Worm (Caenorhabditis elegans) whole organism, L1 larva: ENCODE measurements around the gene tsp-5.
A peak's percentile ranks its signal among the peaks of the same experiment; 100 is the strongest.

Experiments used
- C04F5.9 ChIP-seq: sonication (generic microtip); optimal IDR thresholded peaks from 2 replicates; lab custom pipeline; 2016; ENCODE audit warnings: missing genetic modification characterization, missing compliant biosample characterization
- aly-2 ChIP-seq: fragments of 150-350 bp; optimal IDR thresholded peaks from 2 replicates; lab custom pipeline; 2014; ENCODE audit warnings: missing biosample characterization, missing genetic modification characterization
- elt-2 ChIP-seq: sonication (generic microtip); optimal IDR thresholded peaks from 2 replicates; lab custom pipeline; 2016; ENCODE audit warnings: missing genetic modification characterization, mild to moderate bottlenecking, inconsistent platforms, missing compliant biosample characterization, missing genetic modification reagents
- elt-3 ChIP-seq, 6 experiments: fragments of 150-350 bp in 1 of 6; sonication (generic microtip); optimal IDR thresholded peaks; 2 replicates each; lab custom pipeline; 2017 to 2018; ENCODE audit warnings: missing biosample characterization in 6 of 6, missing genetic modification characterization in 6 of 6, inconsistent platforms in 1 of 6
- lin-13 ChIP-seq: fragments of 150-350 bp; optimal IDR thresholded peaks from 2 replicates; lab custom pipeline; 2014; ENCODE audit warnings: missing biosample characterization, missing genetic modification reagents, missing genetic modification characterization
- nhr-28 ChIP-seq: fragments of 150-350 bp; optimal IDR thresholded peaks from 2 replicates; lab custom pipeline; 2014; ENCODE audit warnings: missing biosample characterization, missing genetic modification characterization
- nhr-47 ChIP-seq: sonication (generic microtip); optimal IDR thresholded peaks from 2 replicates; lab custom pipeline; 2016; ENCODE audit warnings: mild to moderate bottlenecking, missing genetic modification characterization, moderate library complexity, missing compliant biosample characterization
- sup-37 ChIP-seq: fragments of 200-800 bp; sonication (Bioruptor generic); optimal IDR thresholded peaks from 2 replicates; lab custom pipeline; 2018; ENCODE audit warnings: mild to moderate bottlenecking, missing genetic modification characterization, missing compliant biosample characterization
- unc-30 ChIP-seq: sonication (generic microtip); optimal IDR thresholded peaks from 2 replicates; lab custom pipeline; 2017; ENCODE audit warnings: missing biosample characterization, missing genetic modification characterization
- zag-1 ChIP-seq: fragments of 150-350 bp; optimal IDR thresholded peaks from 2 replicates; lab custom pipeline; 2014; ENCODE audit warnings: missing biosample characterization, missing genetic modification characterization
- ztf-11 ChIP-seq, 2 experiments: sonication (generic microtip); optimal IDR thresholded peaks; 2 replicates each; lab custom pipeline; 2016 to 2017; ENCODE audit warnings: missing genetic modification characterization in 2 of 2, missing biosample characterization in 1 of 2, missing compliant biosample characterization in 1 of 2

DNA sequence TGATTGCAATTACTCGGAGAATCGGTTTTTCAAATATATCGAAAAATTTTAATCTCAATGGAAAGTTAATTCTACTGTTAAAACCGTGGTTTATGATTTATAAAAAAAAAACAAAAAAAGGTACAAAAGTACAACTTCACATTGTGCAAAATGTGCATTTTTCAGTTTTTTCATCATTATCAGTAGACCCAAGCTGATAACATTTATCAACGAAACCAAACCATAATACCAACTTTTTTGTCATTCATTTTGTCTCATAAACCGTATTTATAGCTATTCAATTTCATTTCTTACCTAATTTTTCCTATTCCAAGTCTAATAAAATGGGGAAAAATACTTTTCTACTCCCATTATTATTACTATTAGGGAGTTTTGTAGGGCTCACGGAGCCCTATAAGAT is 47.5 kb upstream of the tsp-5 start, which contains the start of gene ugt-22:
- TF ChIP-seq C04F5.9 (tag; lab: Kevin White, UChicago) (no peak), sup-37 (GFP tag; lab: Kevin White, UChicago) (no peak), zag-1 (tag; lab: Kevin White, UChicago) (no peak), elt-3 (tag; optimal IDR thresholded peaks at IDR 0.05; lab: Kevin White, UChicago) (no peak), elt-2 (tag; lab: Kevin White, UChicago) (peak; percentile 80), nhr-47 (tag; lab: Kevin White, UChicago) (no peak), ztf-11 (tag; optimal IDR thresholded peaks at IDR 0.05; lab: Kevin White, UChicago) (no peak), nhr-28 (tag; lab: Kevin White, UChicago) (no peak), lin-13 (GFP tag; lab: Kevin White, UChicago) (no peak), aly-2 (tag; lab: Kevin White, UChicago) (no peak), unc-30 (no peak)
